Fruit fly (Drosophila melanogaster): ENCODE measurements around the gene RpS19a.
A peak's percentile ranks its signal among the peaks of the same experiment; 100 is the strongest.

Gene RpS19a

DNA sequence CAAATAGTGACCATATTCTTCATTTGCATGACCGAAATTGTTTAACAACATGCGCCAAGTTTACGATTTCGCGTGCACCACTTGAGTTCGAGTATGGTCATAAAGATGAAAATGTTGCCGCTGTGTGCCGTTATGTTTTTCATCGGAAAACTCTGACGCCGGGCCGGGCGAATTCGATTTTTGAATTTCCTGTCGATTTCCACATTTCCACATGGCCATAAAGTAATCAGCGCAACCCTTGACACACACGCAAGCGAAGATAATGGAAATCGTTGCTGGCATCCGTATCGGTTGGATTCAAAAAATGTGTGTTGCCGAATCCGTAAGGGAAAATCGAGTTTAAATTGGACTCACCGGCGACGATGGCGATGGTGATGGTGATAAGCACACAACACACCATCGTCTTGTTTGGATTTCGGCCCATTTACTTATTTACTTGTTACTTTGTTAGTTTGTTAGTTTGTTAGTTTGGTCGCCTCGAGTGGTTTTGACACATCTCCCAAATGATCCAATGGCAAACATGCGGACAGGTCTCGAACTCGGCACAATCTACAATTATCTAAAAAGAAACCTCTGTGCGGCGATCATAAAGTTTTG, 6.9 kb downstream of the RpS19a start (continued):
- TF ChIP-seq CkIIα-i1 (GFP tag; IDR thresholded peaks at IDR 0.05) (no peak), CG6254 (GFP tag; optimal IDR thresholded peaks at IDR 0.05) (peak; percentile 48), row (GFP tag; IDR thresholded peaks at IDR 0.05) (no peak), fd96Cb (tag; optimal IDR thresholded peaks at IDR 0.05) (no peak), CG10431 (GFP tag; optimal IDR thresholded peaks at IDR 0.05) (peak; percentile 33), bcd (GFP tag; optimal IDR thresholded peaks at IDR 0.05) (peak; percentile 28), CG17328 (GFP tag; IDR thresholded peaks at IDR 0.05) (peak; percentile 48; the same call in 1 of the 2 replicates), gro (GFP tag; optimal IDR thresholded peaks at IDR 0.05) (no peak), CG13123 (GFP tag; optimal IDR thresholded peaks at IDR 0.05) (no peak), Rfx (GFP tag; IDR thresholded peaks at IDR 0.05) (no peak), zen (tag; optimal IDR thresholded peaks at IDR 0.05) (peak; percentile 52), mirr (GFP tag; optimal IDR thresholded peaks at IDR 0.05) (peak; percentile 25), lab (GFP tag; optimal IDR thresholded peaks at IDR 0.05) (peak; percentile 55), sc (optimal IDR thresholded peaks at IDR 0.05) (no peak), sc (GFP tag; optimal IDR thresholded peaks at IDR 0.05) (peak; percentile 44), CG13894 (tag; optimal IDR thresholded peaks at IDR 0.05) (no peak), slbo (GFP tag; IDR thresholded peaks at IDR 0.05) (no peak), Jarid2 (GFP tag; optimal IDR thresholded peaks at IDR 0.05) (peak; percentile 3), CG10462 (GFP tag; optimal IDR thresholded peaks at IDR 0.05) (peak; percentile 7), Dp (GFP tag; optimal IDR thresholded peaks at IDR 0.05) (no peak), CG10979 (tag; optimal IDR thresholded peaks at IDR 0.05) (peak; percentile 40), Dip3 (GFP tag; optimal IDR thresholded peaks at IDR 0.05) (no peak), Opbp (GFP tag; IDR thresholded peaks at IDR 0.05; ENCODE audit: partially characterized antibody) (no peak), gcm (GFP tag; optimal IDR thresholded peaks at IDR 0.05) (peak; percentile 39), CG3995 (GFP tag; optimal IDR thresholded peaks at IDR 0.05) (no peak), CG32767 (GFP tag; IDR thresholded peaks at IDR 0.05) (0 out of 2 replicates have a peak, but pooled peaks have one; percentile 23), CG1603 (tag; optimal IDR thresholded peaks at IDR 0.05) (peak; percentile 75), CG17612 (GFP tag; IDR thresholded peaks at IDR 0.05) (no peak), NC2α (GFP tag; optimal IDR thresholded peaks at IDR 0.05) (peak; percentile 16), B-H1 (GFP tag; IDR thresholded peaks at IDR 0.05) (no peak; the same call in 2 of the 3 replicates)

DNA sequence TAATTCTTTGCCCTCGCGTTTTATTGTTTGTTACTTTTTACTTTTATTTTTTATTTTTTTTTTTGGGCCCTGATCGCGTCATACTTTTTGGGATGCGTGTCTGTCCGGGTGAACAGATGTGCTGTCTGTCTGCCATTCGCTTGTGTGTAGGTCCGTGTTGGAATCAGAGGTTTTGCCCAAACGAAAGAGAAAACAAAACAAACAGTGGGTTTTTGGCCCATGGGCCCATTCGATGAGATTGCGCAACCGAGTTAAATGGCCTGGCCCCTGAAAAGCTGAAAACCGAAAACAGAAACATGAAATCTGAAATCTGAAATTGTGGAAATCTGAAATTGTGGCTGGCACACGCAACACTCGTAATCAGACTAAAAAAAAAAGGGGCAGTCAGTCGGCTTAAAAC, 7.8 kb downstream of the RpS19a start:
- TF ChIP-seq Nf-YC (tag; optimal IDR thresholded peaks at IDR 0.05) = no peak
- peak; percentile 4 for TF ChIP-seq oc (tag; optimal IDR thresholded peaks at IDR 0.05)
- 0 out of 4 replicates have a peak, but pooled peaks have one; percentile 7 for TF ChIP-seq chinmo (GFP tag; IDR thresholded peaks at IDR 0.05; ENCODE audit: partially characterized antibody)
- TF ChIP-seq Pdp1 (GFP tag; optimal IDR thresholded peaks at IDR 0.05) = peak in 1 of 2 experiments; percentile 88
- TF ChIP-seq Blimp-1 (GFP tag; optimal IDR thresholded peaks at IDR 0.05) = peak; percentile 56
- TF ChIP-seq psq (GFP tag; optimal IDR thresholded peaks at IDR 0.05) = no peak
- TF ChIP-seq CG30431 (GFP tag; optimal IDR thresholded peaks at IDR 0.05) = no peak

DNA sequence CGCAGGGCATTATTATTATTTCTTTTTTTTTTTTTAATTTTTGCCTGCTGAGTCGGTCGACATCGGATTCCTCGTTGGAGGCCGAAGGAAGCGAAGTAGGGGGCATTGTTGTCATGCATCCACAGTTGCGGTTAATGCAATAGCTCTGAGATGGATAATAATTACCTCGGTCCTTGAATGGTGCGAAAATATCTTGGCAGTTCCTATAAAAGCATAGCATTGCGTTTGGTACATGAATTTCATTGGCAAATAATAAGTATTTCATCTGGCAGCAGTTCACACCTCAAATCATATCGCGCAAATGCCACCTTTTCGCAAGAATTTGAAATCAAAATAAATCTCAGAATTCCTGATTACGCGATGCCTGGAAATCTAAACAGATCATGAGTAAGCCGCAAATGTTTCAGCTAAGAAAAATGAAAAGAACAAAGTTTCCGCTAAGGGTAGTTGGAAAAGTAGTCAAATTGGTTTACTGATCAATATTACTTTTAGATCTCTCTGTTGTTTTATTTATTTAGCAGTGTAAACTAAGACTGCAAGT, 9.5 kb downstream of the RpS19a start:
- TF ChIP-seq lov (optimal IDR thresholded peaks at IDR 0.05) (no peak), lov (GFP tag; IDR thresholded peaks at IDR 0.05) (no peak), CG12236 (GFP tag; optimal IDR thresholded peaks at IDR 0.05) (no peak), CG8765 (GFP tag; IDR thresholded peaks at IDR 0.05) (no peak), kah (GFP tag; optimal IDR thresholded peaks at IDR 0.05) (no peak), Atf-2 (GFP tag; optimal IDR thresholded peaks at IDR 0.05) (no peak), Mes4 (GFP tag; optimal IDR thresholded peaks at IDR 0.05) (no peak), CG15269 (tag; optimal IDR thresholded peaks at IDR 0.05) (no peak), CG18011 (GFP tag; optimal IDR thresholded peaks at IDR 0.05) (no peak), CG11695 (GFP tag; IDR thresholded peaks at IDR 0.05) (no peak), tgo (GFP tag; IDR thresholded peaks at IDR 0.05) (no peak), sc (optimal IDR thresholded peaks at IDR 0.05) (no peak), sc (GFP tag; optimal IDR thresholded peaks at IDR 0.05) (no peak), Awh (GFP tag; IDR thresholded peaks at IDR 0.05) (no peak), Gsc (GFP tag; IDR thresholded peaks at IDR 0.05) (no peak)
